Fruit fly (Drosophila melanogaster): ENCODE results near the gene Vha100-1.

Vha100-1 gene

dm6 chr3R:29157418-29158398 lies 26.7 kb downstream of the Vha100-1 start, which contains the start of gene rdog (continued):
- TF ChIP-seq crp (GFP tag; optimal IDR thresholded peaks at IDR 0.05) (peak in 1 of 2 experiments; percentile 47), gce (GFP tag; IDR thresholded peaks at IDR 0.05) (no peak), CG30431 (GFP tag; optimal IDR thresholded peaks at IDR 0.05) (peak; percentile 62), CG17385 (GFP tag; optimal IDR thresholded peaks at IDR 0.05) (peak; percentile 71), CG14710 (tag; optimal IDR thresholded peaks at IDR 0.05) (peak; percentile 79), lov (optimal IDR thresholded peaks at IDR 0.05) (no peak), lov (GFP tag; IDR thresholded peaks at IDR 0.05) (no peak), CG15479 (GFP tag; optimal IDR thresholded peaks at IDR 0.05) (peak; percentile 13), BEAF-32 (GFP tag; optimal IDR thresholded peaks at IDR 0.05) (no peak), CG10431 (GFP tag; optimal IDR thresholded peaks at IDR 0.05) (no peak), NFAT (GFP tag; IDR thresholded peaks at IDR 0.05) (peak; percentile 40; the same call in 1 of the 2 replicates), HmgZ (tag; optimal IDR thresholded peaks at IDR 0.05) (peak; percentile 81), Scr (GFP tag; IDR thresholded peaks at IDR 0.05; ENCODE audit: partially characterized antibody) (0 out of 2 replicates have a peak, but pooled peaks have one; percentile 25), sens-2 (GFP tag; IDR thresholded peaks at IDR 0.05) (peak; percentile 54; the same call in 1 of the 2 replicates), otp (GFP tag; IDR thresholded peaks at IDR 0.05) (peak; percentile 38; the same call in 1 of the 3 replicates), B-H1 (GFP tag; IDR thresholded peaks at IDR 0.05) (peak; percentile 17; the same call in 1 of the 3 replicates), CG8765 (GFP tag; IDR thresholded peaks at IDR 0.05) (peak; percentile 51; the same call in 1 of the 2 replicates), CG11085 (GFP tag; IDR thresholded peaks at IDR 0.05) (no peak), CG16815 (GFP tag; optimal IDR thresholded peaks at IDR 0.05) (peak; percentile 79), tll (GFP tag; optimal IDR thresholded peaks at IDR 0.05) (peak in 1 of 2 experiments; percentile 96), CG17328 (GFP tag; IDR thresholded peaks at IDR 0.05) (peak; percentile 52; the same call in 1 of the 2 replicates), zen2 (GFP tag; IDR thresholded peaks at IDR 0.05; ENCODE audit: partially characterized antibody) (no peak), Blimp-1 (GFP tag; optimal IDR thresholded peaks at IDR 0.05) (peak; percentile 67), B-H2 (GFP tag; optimal IDR thresholded peaks at IDR 0.05) (peak; percentile 58), ken (GFP tag; IDR thresholded peaks at IDR 0.05) (no peak; the same call in 2 of the 3 replicates), gfzf (GFP tag; optimal IDR thresholded peaks at IDR 0.05) (no peak), Atf6 (GFP tag; IDR thresholded peaks at IDR 0.05) (peak; percentile 82), sqz (GFP tag; optimal IDR thresholded peaks at IDR 0.05) (peak; percentile 38), CG13424 (tag; optimal IDR thresholded peaks at IDR 0.05) (peak; percentile 77), scrt (GFP tag; optimal IDR thresholded peaks at IDR 0.05) (peak; percentile 73), CG13123 (GFP tag; optimal IDR thresholded peaks at IDR 0.05) (peak; percentile 57), CG12769 (tag; optimal IDR thresholded peaks at IDR 0.05) (peak; percentile 77), CG30020 (tag; optimal IDR thresholded peaks at IDR 0.05) (peak; percentile 46), Ptx1 (GFP tag; IDR thresholded peaks at IDR 0.05) (peak; percentile 59), CG2202 (tag; optimal IDR thresholded peaks at IDR 0.05) (peak; percentile 54), dmrt99B (tag; optimal IDR thresholded peaks at IDR 0.05) (peak; percentile 76), ftz-f1 (GFP tag; optimal IDR thresholded peaks at IDR 0.05) (peak; percentile 15), CG14860 (GFP tag; IDR thresholded peaks at IDR 0.05; ENCODE audit: partially characterized antibody) (no peak), ind (GFP tag; optimal IDR thresholded peaks at IDR 0.05) (peak; percentile 80), CG1602 (GFP tag; optimal IDR thresholded peaks at IDR 0.05) (peak; percentile 82), CG6683 (GFP tag; optimal IDR thresholded peaks at IDR 0.05) (no peak), row (GFP tag; IDR thresholded peaks at IDR 0.05) (peak; percentile 100), danr (GFP tag; IDR thresholded peaks at IDR 0.05) (peak; percentile 32; the same call in 1 of the 2 replicates), CG32772 (GFP tag; IDR thresholded peaks at IDR 0.05) (no peak), CG9876 (GFP tag; optimal IDR thresholded peaks at IDR 0.05) (peak; percentile 53), tin (GFP tag; optimal IDR thresholded peaks at IDR 0.05) (peak; percentile 85), nerfin-1 (tag; optimal IDR thresholded peaks at IDR 0.05) (peak; percentile 71)
